Fruit fly (Drosophila melanogaster) whole organism, prepupa: ENCODE data around the gene nAChRbeta2.

Source experiments
- Blimp-1 ChIP-seq: fragments of 200-800 bp; sonication (Bioruptor generic); optimal IDR thresholded peaks from 3 replicates; lab custom pipeline; 2017; ENCODE audit warnings: missing biosample characterization, missing genetic modification characterization, mild to moderate bottlenecking, moderate library complexity, missing genetic modification reagents
- CG10631 ChIP-seq: fragments of 200-800 bp; sonication (Bioruptor generic); optimal IDR thresholded peaks from 2 replicates; lab custom pipeline; 2016; ENCODE audit warnings: missing biosample characterization, missing genetic modification characterization
- CG10669 ChIP-seq: fragments of 200-800 bp; sonication (Bioruptor generic); optimal IDR thresholded peaks from 3 replicates; lab custom pipeline; 2018; ENCODE audit warnings: missing biosample characterization, mild to moderate bottlenecking, missing genetic modification characterization, moderate library complexity
- CG11762 ChIP-seq: fragments of 200-800 bp; sonication (Bioruptor generic); optimal IDR thresholded peaks from 3 replicates; lab custom pipeline; 2016; ENCODE audit warnings: missing biosample characterization, missing genetic modification characterization; ENCODE audit not compliant: insufficient read depth
- CG16779 ChIP-seq: fragments of 200-800 bp; sonication (Bioruptor generic); optimal IDR thresholded peaks from 3 replicates; lab custom pipeline; 2017; ENCODE audit warnings: missing biosample characterization, mild to moderate bottlenecking, missing genetic modification characterization
- CG3032 ChIP-seq: fragments of 200-800 bp; optimal IDR thresholded peaks from 2 replicates; lab custom pipeline; 2019; ENCODE audit warnings: missing biosample characterization, mild to moderate bottlenecking, missing genetic modification characterization, moderate library complexity
- CG32006 ChIP-seq: fragments of 200-800 bp; sonication (Bioruptor generic); optimal IDR thresholded peaks from 3 replicates; lab custom pipeline; 2017; ENCODE audit warnings: missing biosample characterization, mild to moderate bottlenecking, missing genetic modification characterization
- CG34406 ChIP-seq: fragments of 200-800 bp; sonication (Bioruptor generic); optimal IDR thresholded peaks from 3 replicates; lab custom pipeline; 2016; ENCODE audit warnings: missing biosample characterization, missing genetic modification characterization
- CG3919 ChIP-seq: fragments of 200-800 bp; sonication (Bioruptor generic); optimal IDR thresholded peaks from 3 replicates; lab custom pipeline; 2016; ENCODE audit warnings: missing biosample characterization, missing genetic modification characterization
- CG4318 ChIP-seq: fragments of 200-800 bp; sonication (Bioruptor generic); optimal IDR thresholded peaks from 3 replicates; lab custom pipeline; 2017; ENCODE audit warnings: missing biosample characterization, mild to moderate bottlenecking, missing genetic modification characterization
- CG6163 ChIP-seq: fragments of 200-800 bp; sonication (Bioruptor generic); IDR thresholded peaks from 3 replicates; pipeline ENCODE4 v1.3.6; 2022; ENCODE audit warnings: missing biosample characterization, missing genetic modification characterization
- CG6276 ChIP-seq: fragments of 200-800 bp; sonication (Bioruptor generic); optimal IDR thresholded peaks from 2 replicates; lab custom pipeline; 2017; ENCODE audit warnings: missing biosample characterization, mild to moderate bottlenecking, missing genetic modification characterization
- CG6808 ChIP-seq: fragments of 200-800 bp; sonication (Bioruptor generic); optimal IDR thresholded peaks from 3 replicates; lab custom pipeline; 2017; ENCODE audit warnings: missing biosample characterization, missing genetic modification characterization, mild to moderate bottlenecking, moderate library complexity, missing genetic modification reagents
- CG6854 ChIP-seq: fragments of 200-800 bp; sonication (Bioruptor generic); optimal IDR thresholded peaks from 2 replicates; lab custom pipeline; 2017; ENCODE audit warnings: missing biosample characterization, mild to moderate bottlenecking, missing genetic modification characterization
- CG7368 ChIP-seq: fragments of 200-800 bp; sonication (Bioruptor generic); optimal IDR thresholded peaks from 3 replicates; lab custom pipeline; 2016; ENCODE audit warnings: missing biosample characterization, missing genetic modification characterization
- CG8119 ChIP-seq: fragments of 200-800 bp; sonication (Bioruptor generic); IDR thresholded peaks from 3 replicates; pipeline ENCODE4 v1.3.6; 2022; ENCODE audit warnings: missing biosample characterization, missing genetic modification characterization
- CG8319 ChIP-seq: fragments of 200-800 bp; sonication (Bioruptor generic); optimal IDR thresholded peaks from 3 replicates; lab custom pipeline; 2016; ENCODE audit warnings: missing biosample characterization, missing genetic modification characterization
- Eip75B ChIP-seq: fragments of 200-800 bp; sonication (Bioruptor generic); optimal IDR thresholded peaks from 3 replicates; lab custom pipeline; 2016; ENCODE audit warnings: missing biosample characterization, missing genetic modification characterization
- Eip78C ChIP-seq: fragments of 200-800 bp; sonication (Bioruptor generic); peaks from one replicate; lab custom pipeline; 2016; ENCODE audit warnings: missing biosample characterization, missing genetic modification characterization
- Eip93F ChIP-seq: fragments of 200-800 bp; sonication (Bioruptor generic); optimal IDR thresholded peaks from 2 replicates; lab custom pipeline; 2016; ENCODE audit warnings: missing biosample characterization, mild to moderate bottlenecking, missing genetic modification characterization
- Ets21C ChIP-seq: fragments of 200-800 bp; sonication (Bioruptor generic); optimal IDR thresholded peaks from 3 replicates; lab custom pipeline; 2016; ENCODE audit warnings: missing biosample characterization, missing genetic modification characterization
- Ets96B ChIP-seq: fragments of 200-800 bp; optimal IDR thresholded peaks from 2 replicates; lab custom pipeline; 2019; ENCODE audit warnings: missing biosample characterization, mild to moderate bottlenecking, missing genetic modification characterization, moderate library complexity
- Gug ChIP-seq: fragments of 200-800 bp; sonication (Bioruptor generic); IDR thresholded peaks from 2 replicates; pipeline ENCODE4 v1.3.6; 2022; ENCODE audit warnings: missing biosample characterization, missing genetic modification characterization
- Hr38 ChIP-seq: sonication (Bioruptor generic); optimal IDR thresholded peaks from 2 replicates; lab custom pipeline; 2016; ENCODE audit warnings: missing biosample characterization, missing genetic modification characterization
- Hr39 ChIP-seq: fragments of 200-800 bp; sonication (Bioruptor generic); optimal IDR thresholded peaks from 2 replicates; lab custom pipeline; 2016; ENCODE audit warnings: missing biosample characterization, missing genetic modification characterization
- Lpt ChIP-seq: fragments of 200-800 bp; sonication (Bioruptor generic); optimal IDR thresholded peaks from 3 replicates; lab custom pipeline; 2016; ENCODE audit warnings: missing biosample characterization, missing genetic modification characterization
- Met ChIP-seq: fragments of 200-800 bp; sonication (Bioruptor generic); optimal IDR thresholded peaks from 3 replicates; lab custom pipeline; 2016; ENCODE audit warnings: missing biosample characterization, missing genetic modification characterization
- OdsH ChIP-seq: fragments of 200-800 bp; sonication (Bioruptor generic); optimal IDR thresholded peaks from 3 replicates; lab custom pipeline; 2016; ENCODE audit warnings: missing biosample characterization, missing genetic modification characterization
- Smox ChIP-seq: fragments of 200-800 bp; sonication (Bioruptor generic); optimal IDR thresholded peaks from 3 replicates; lab custom pipeline; 2016; ENCODE audit warnings: missing biosample characterization, missing genetic modification characterization
- Sox14 ChIP-seq: fragments of 200-800 bp; sonication (Bioruptor generic); optimal IDR thresholded peaks from 3 replicates; lab custom pipeline; 2016; ENCODE audit warnings: missing biosample characterization, missing genetic modification characterization
- Sox15 ChIP-seq: fragments of 200-800 bp; sonication (Bioruptor generic); optimal IDR thresholded peaks from 3 replicates; lab custom pipeline; 2016; ENCODE audit warnings: missing biosample characterization, missing genetic modification characterization
- achi ChIP-seq: fragments of 200-800 bp; sonication (Bioruptor generic); optimal IDR thresholded peaks from 3 replicates; lab custom pipeline; 2016; ENCODE audit warnings: missing biosample characterization, missing genetic modification characterization
- acj6 ChIP-seq: fragments of 200-800 bp; sonication (Bioruptor generic); optimal IDR thresholded peaks from 3 replicates; lab custom pipeline; 2016; ENCODE audit warnings: missing biosample characterization, missing genetic modification characterization
- cyc ChIP-seq: fragments of 200-800 bp; sonication (Bioruptor generic); optimal IDR thresholded peaks from 3 replicates; lab custom pipeline; 2016; ENCODE audit warnings: missing biosample characterization, missing genetic modification characterization
- dac ChIP-seq: fragments of 200-800 bp; sonication (Bioruptor generic); optimal IDR thresholded peaks from 2 replicates; lab custom pipeline; 2017; ENCODE audit warnings: missing biosample characterization, mild to moderate bottlenecking, missing genetic modification characterization
- dsx ChIP-seq: fragments of 200-800 bp; optimal IDR thresholded peaks from 3 replicates; lab custom pipeline; 2019; ENCODE audit warnings: missing biosample characterization, mild to moderate bottlenecking, missing genetic modification characterization, moderate library complexity; ENCODE audit not compliant: poor library complexity, severe bottlenecking
- eg ChIP-seq: fragments of 200-800 bp; sonication (Bioruptor generic); IDR thresholded peaks from 3 replicates; pipeline ENCODE4 v1.3.6; 2022; ENCODE audit warnings: missing biosample characterization, missing genetic modification characterization
- esn ChIP-seq: fragments of 200-800 bp; sonication (Bioruptor generic); optimal IDR thresholded peaks from 2 replicates; lab custom pipeline; 2016; ENCODE audit warnings: missing biosample characterization, mild to moderate bottlenecking, missing genetic modification characterization, moderate library complexity
- fd59A ChIP-seq: fragments of 200-800 bp; sonication (Bioruptor generic); optimal IDR thresholded peaks from 2 replicates; lab custom pipeline; 2017; ENCODE audit warnings: missing biosample characterization, mild to moderate bottlenecking, missing genetic modification characterization, missing genetic modification reagents
- fkh ChIP-seq: fragments of 200-800 bp; sonication (Bioruptor generic); optimal IDR thresholded peaks from 3 replicates; lab custom pipeline; 2017; ENCODE audit warnings: missing biosample characterization, mild to moderate bottlenecking, missing genetic modification characterization, moderate library complexity
- lz ChIP-seq: fragments of 200-800 bp; sonication (Bioruptor generic); optimal IDR thresholded peaks from 3 replicates; lab custom pipeline; 2016; ENCODE audit warnings: missing biosample characterization, missing genetic modification characterization
- net ChIP-seq: fragments of 200-800 bp; sonication (Bioruptor generic); optimal IDR thresholded peaks from 3 replicates; lab custom pipeline; 2016; ENCODE audit warnings: missing biosample characterization, missing genetic modification characterization
- pdm3 ChIP-seq: fragments of 200-800 bp; sonication (Bioruptor generic); optimal IDR thresholded peaks from 3 replicates; lab custom pipeline; 2016; ENCODE audit warnings: missing biosample characterization, missing genetic modification characterization
- salr ChIP-seq, 2 experiments: fragments of 200-800 bp; sonication (Bioruptor generic); optimal IDR thresholded peaks; 3 replicates each; lab custom pipeline; 2016 to 2018; ENCODE audit warnings: missing biosample characterization in 2 of 2, missing genetic modification characterization in 2 of 2, mild to moderate bottlenecking in 1 of 2
- spab ChIP-seq: fragments of 200-800 bp; sonication (Bioruptor generic); optimal IDR thresholded peaks from 2 replicates; lab custom pipeline; 2017; ENCODE audit warnings: missing biosample characterization, mild to moderate bottlenecking, missing genetic modification characterization, missing genetic modification reagents
- ss ChIP-seq, 2 experiments: fragments of 200-800 bp; sonication (Bioruptor generic); optimal IDR thresholded peaks; 2 replicates in 1 of 2; 3 replicates in 1 of 2; lab custom pipeline; 2017 to 2018; ENCODE audit warnings: mild to moderate bottlenecking in 2 of 2, missing biosample characterization in 2 of 2, missing genetic modification characterization in 2 of 2, moderate library complexity in 1 of 2

The nAChRbeta2 gene

DNA sequence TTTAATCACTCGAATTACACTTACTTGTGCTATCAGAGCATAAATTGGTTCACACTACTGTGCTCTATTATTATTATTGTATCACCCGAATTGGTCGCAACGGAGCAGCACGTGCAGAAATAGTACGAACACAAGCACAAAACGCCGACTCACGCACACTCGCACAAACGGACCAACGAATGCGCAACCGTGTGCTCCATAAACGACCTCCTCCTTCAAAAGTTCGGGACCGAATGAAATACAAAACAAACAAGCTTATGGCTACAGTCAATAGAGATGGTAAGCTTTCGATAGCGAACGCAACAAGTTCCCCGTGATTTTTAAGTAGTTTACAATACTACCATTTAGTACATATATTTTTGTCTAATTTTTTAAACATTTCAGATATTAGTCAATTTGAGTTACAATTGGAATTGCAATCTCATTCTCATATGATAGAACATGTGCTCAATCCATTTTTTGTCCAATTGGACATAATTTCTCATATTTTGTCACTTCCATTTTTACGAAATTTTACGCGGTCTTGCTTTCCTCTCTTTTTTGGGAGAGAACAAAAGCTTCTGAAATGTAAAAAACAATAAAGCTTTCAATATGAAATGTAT is 28.9 kb upstream of the nAChRbeta2 start, which contains the start of gene Cftr (continued):
- peak; percentile 93 for TF ChIP-seq fkh (GFP tag; lab: Kevin White, UChicago)
- TF ChIP-seq CG8119 (GFP tag; lab: Robert Waterston, UW), result no peak
- TF ChIP-seq eg, result peak; percentile 61; the same call in 2 of the 3 replicates
- peak; percentile 14 for TF ChIP-seq Ets21C (GFP tag; lab: Kevin White, UChicago)
- TF ChIP-seq CG6854 (GFP tag; lab: Kevin White, UChicago), result peak; percentile 68
- TF ChIP-seq CG16779, result peak; percentile 29
- TF ChIP-seq CG10631 (GFP tag; lab: Kevin White, UChicago), result no peak
- peak; percentile 27 for TF ChIP-seq OdsH
- no peak for TF ChIP-seq Sox15 (GFP tag; lab: Kevin White, UChicago)
- peak; percentile 67 for TF ChIP-seq Sox14
- TF ChIP-seq net (GFP tag; lab: Kevin White, UChicago), result peak; percentile 48
- peak; percentile 76 for TF ChIP-seq Eip78C (GFP tag; lab: Kevin White, UChicago)
- TF ChIP-seq Hr38, result no peak
- peak; percentile 47 for TF ChIP-seq CG3919 (GFP tag; lab: Kevin White, UChicago)
- peak; percentile 18 for TF ChIP-seq CG3032 (tag; lab: Kevin White, UChicago)
- TF ChIP-seq cyc (GFP tag; lab: Kevin White, UChicago), result peak; percentile 33
- TF ChIP-seq salr (GFP tag; optimal IDR thresholded peaks at IDR 0.05; lab: Kevin White, UChicago), result no peak
- TF ChIP-seq Eip93F (GFP tag; lab: Kevin White, UChicago), result peak; percentile 40
- TF ChIP-seq fd59A (GFP tag; lab: Kevin White, UChicago), result no peak
- peak; percentile 60 for TF ChIP-seq dsx (GFP tag; lab: Kevin White, UChicago)
- peak; percentile 67 for TF ChIP-seq Smox (GFP tag; lab: Kevin White, UChicago)
- no peak for TF ChIP-seq spab (GFP tag; lab: Kevin White, UChicago)
- TF ChIP-seq dac (GFP tag; lab: Kevin White, UChicago), result no peak

DNA sequence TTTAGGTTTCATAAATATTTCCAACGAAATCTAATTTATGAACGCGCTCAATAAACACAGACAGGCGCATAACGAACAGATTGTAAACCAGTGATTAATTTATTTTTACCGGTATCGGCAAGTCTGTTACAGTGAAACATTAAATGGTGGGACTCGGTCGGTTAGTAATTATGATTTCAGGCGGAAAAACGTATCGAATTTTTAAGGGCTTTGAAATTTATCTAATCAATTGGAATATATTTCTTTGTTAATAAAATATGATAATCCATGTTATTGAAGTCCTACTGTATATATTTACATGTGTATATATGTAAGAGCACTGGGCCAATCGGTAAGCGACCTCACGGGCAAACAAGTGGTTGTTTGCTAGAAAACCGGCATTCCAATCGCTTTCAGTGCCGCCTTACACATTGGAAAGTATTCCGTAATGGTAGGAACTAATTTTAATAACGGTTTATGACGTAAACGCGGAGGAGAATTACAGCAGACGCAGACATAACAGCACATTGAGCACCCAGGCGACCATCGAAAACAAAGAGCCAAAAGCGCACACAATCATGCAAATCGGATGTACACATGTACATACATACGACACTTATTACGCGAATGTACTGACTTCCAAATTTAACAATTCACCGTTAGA is 28.2 kb upstream of the nAChRbeta2 start:
- TF ChIP-seq Ets21C (GFP tag; lab: Kevin White, UChicago), result peak; percentile 91
- TF ChIP-seq pdm3 (GFP tag; lab: Kevin White, UChicago), result peak; percentile 95
- peak; percentile 97 for TF ChIP-seq Hr39 (GFP tag; lab: Kevin White, UChicago)
- peak; percentile 93 for TF ChIP-seq CG32006 (GFP tag; lab: Kevin White, UChicago)
- TF ChIP-seq Hr38, result peak; percentile 63
- peak; percentile 76 for TF ChIP-seq CG11762 (GFP tag; lab: Kevin White, UChicago)
- peak; percentile 99 for TF ChIP-seq Eip78C (GFP tag; lab: Kevin White, UChicago)
- TF ChIP-seq CG4318, result peak; percentile 80
- peak; percentile 93 for TF ChIP-seq CG34406
- no peak for TF ChIP-seq dsx (GFP tag; lab: Kevin White, UChicago)
- peak; percentile 86 for TF ChIP-seq Gug (GFP tag; lab: Robert Waterston, UW)
- TF ChIP-seq lz (GFP tag; lab: Kevin White, UChicago), result peak; percentile 92
- TF ChIP-seq Blimp-1 (GFP tag; lab: Kevin White, UChicago), result peak; percentile 84
- TF ChIP-seq OdsH, result peak; percentile 96
- TF ChIP-seq Eip93F (GFP tag; lab: Kevin White, UChicago), result peak; percentile 45
- TF ChIP-seq Eip75B, result peak; percentile 88
- peak; percentile 72 for TF ChIP-seq CG7368 (GFP tag; lab: Kevin White, UChicago)
- peak; percentile 79 for TF ChIP-seq achi (GFP tag; lab: Kevin White, UChicago)
- no peak for TF ChIP-seq CG10669
- peak; percentile 74 for TF ChIP-seq CG6276 (GFP tag; lab: Kevin White, UChicago)
- peak; percentile 37 for TF ChIP-seq Lpt (GFP tag; lab: Kevin White, UChicago)
- TF ChIP-seq esn (GFP tag; lab: Kevin White, UChicago), result peak; percentile 96
- TF ChIP-seq Ets96B (tag; lab: Kevin White, UChicago), result no peak
- TF ChIP-seq CG6163 (GFP tag; lab: Robert Waterston, UW), result peak; percentile 96
- peak; percentile 96 for TF ChIP-seq acj6
- peak; percentile 93 for TF ChIP-seq Sox14
- peak; percentile 75 for TF ChIP-seq CG8319 (GFP tag; lab: Kevin White, UChicago)
- peak; percentile 80 for TF ChIP-seq fd59A (GFP tag; lab: Kevin White, UChicago)
- TF ChIP-seq Sox15 (GFP tag; lab: Kevin White, UChicago), result peak; percentile 87
- peak; percentile 64 for TF ChIP-seq CG6808 (GFP tag; lab: Kevin White, UChicago)
- peak; percentile 90 for TF ChIP-seq cyc (GFP tag; lab: Kevin White, UChicago)
- TF ChIP-seq Met (GFP tag; lab: Kevin White, UChicago), result peak; percentile 97
- no peak for TF ChIP-seq ss (GFP tag; optimal IDR thresholded peaks at IDR 0.05; lab: Kevin White, UChicago)
- peak; percentile 43 for TF ChIP-seq dac (GFP tag; lab: Kevin White, UChicago)
